Worm (Caenorhabditis elegans): ENCODE data around the gene mig-6.

Gene mig-6

DNA sequence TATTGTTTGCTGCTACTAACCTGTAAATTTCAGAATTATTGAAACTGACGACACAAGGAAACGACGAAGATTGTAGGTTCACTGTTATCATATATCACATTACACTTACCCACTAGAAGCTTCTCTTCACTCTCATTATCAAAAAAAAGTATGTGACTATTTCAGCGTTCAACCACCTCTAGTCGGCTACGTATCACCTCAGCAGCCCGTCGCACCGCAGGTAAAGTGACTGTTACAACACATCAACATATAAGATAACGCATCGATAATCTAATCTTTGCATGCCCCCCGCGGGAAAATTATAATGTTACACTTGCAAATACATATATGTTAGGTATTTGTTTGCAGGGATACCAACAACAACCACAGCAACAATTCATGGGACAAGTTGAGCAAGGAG lies 40.4 kb upstream of the mig-6 start (continued):
- TF ChIP-seq ztf-7 (tag; optimal IDR thresholded peaks at IDR 0.05) = no peak
- TF ChIP-seq hmg-1.1 (GFP tag; IDR thresholded peaks at IDR 0.05) = no peak
- no peak for TF ChIP-seq lsy-2 (tag; optimal IDR thresholded peaks at IDR 0.05)
- TF ChIP-seq ceh-32 (tag; optimal IDR thresholded peaks at IDR 0.05; ENCODE audit: poor library complexity) = no peak
- no peak for TF ChIP-seq ctbp-1 (GFP tag; IDR thresholded peaks at IDR 0.05)
- no peak for TF ChIP-seq ZK546.5 (tag; optimal IDR thresholded peaks at IDR 0.05)
- no peak for TF ChIP-seq daf-16 (GFP tag; optimal IDR thresholded peaks at IDR 0.05)
- peak; percentile 67 for TF ChIP-seq daf-16 (tag; optimal IDR thresholded peaks at IDR 0.05)
- TF ChIP-seq zfp-2 (tag; optimal IDR thresholded peaks at IDR 0.05) = no peak
- no peak for TF ChIP-seq ztf-11 (tag; optimal IDR thresholded peaks at IDR 0.05)
- no peak for TF ChIP-seq vab-7 (GFP tag; IDR thresholded peaks at IDR 0.05)
- no peak for TF ChIP-seq cey-2 (tag; optimal IDR thresholded peaks at IDR 0.05; ENCODE audit: borderline replicate concordance, insufficient read depth)
- peak; percentile 74 for TF ChIP-seq hlh-11 (tag; optimal IDR thresholded peaks at IDR 0.05)
- no peak for TF ChIP-seq fkh-10 (GFP tag; optimal IDR thresholded peaks at IDR 0.05)
- no peak for TF ChIP-seq nhr-76 (tag; optimal IDR thresholded peaks at IDR 0.05)
- peak; percentile 83 for TF ChIP-seq pqm-1 (tag; optimal IDR thresholded peaks at IDR 0.05)
- no peak for TF ChIP-seq Y105C5A.15 (GFP tag; IDR thresholded peaks at IDR 0.05)
- TF ChIP-seq zip-11 (GFP tag; IDR thresholded peaks at IDR 0.05) = no peak
- TF ChIP-seq dve-1 (tag; optimal IDR thresholded peaks at IDR 0.05; ENCODE audit: insufficient read depth) = peak; percentile 71
- TF ChIP-seq rbr-2 (tag; optimal IDR thresholded peaks at IDR 0.05) = no peak
- TF ChIP-seq jun-1 (tag; optimal IDR thresholded peaks at IDR 0.05) = no peak
- no peak for TF ChIP-seq mdl-1 (tag; optimal IDR thresholded peaks at IDR 0.05)
- no peak for TF ChIP-seq egl-43 (GFP tag; IDR thresholded peaks at IDR 0.05)
- TF ChIP-seq lin-38 (GFP tag; IDR thresholded peaks at IDR 0.05) = no peak
- no peak for TF ChIP-seq set-16 (GFP tag; IDR thresholded peaks at IDR 0.05)

DNA sequence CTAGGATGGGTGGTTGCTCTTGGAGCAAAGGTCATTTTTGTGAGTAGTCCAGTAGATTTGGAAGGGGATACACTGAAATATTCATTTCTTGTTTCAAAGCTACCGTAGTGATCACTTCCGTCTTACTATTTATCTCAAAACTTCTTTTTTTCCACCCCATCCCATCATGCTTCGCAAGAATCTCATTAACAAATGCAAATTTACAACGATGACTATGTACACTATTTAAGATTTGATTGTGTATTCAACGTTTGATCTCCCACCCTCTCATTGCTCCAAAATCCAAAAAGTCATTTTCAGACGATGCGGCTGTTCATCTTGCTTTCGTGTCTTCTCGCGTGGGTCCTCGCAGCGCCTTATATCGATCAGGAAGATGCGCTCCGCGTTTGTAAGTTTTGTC lies 34.0 kb upstream of the mig-6 start, which contains the start of gene flp-21:
Gene flp-21 (plus strand): TSS at position 301 of the 400 bp plus-strand sequence.
- TF ChIP-seq spr-3 (GFP tag; optimal IDR thresholded peaks at IDR 0.05) (no peak), lin-13 (GFP tag; optimal IDR thresholded peaks at IDR 0.05) (no peak), hlh-30 (tag; optimal IDR thresholded peaks at IDR 0.05; ENCODE audit: insufficient read depth) (no peak), unc-62 (GFP tag; optimal IDR thresholded peaks at IDR 0.05 in 1 of 2) (no peak), unc-62 (tag; optimal IDR thresholded peaks at IDR 0.05) (no peak)

DNA sequence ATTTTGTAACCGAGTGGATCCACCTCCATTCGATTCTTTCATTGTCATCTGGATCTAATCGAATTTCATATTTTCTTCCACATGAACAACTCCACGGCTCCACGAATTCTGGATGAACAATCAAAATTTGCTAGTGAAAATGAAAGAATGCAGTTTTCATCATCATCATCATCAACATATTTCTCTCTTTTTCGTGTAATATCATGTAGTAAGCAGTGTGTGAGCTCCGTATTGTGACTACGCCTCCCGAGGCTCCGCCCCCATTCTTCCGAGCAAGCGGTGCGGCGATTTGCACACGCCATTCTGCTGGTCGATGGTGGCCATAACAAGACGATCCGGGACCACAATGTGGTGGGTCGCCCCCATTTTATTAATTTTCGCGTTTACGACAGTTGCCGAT lies 28.9 kb upstream of the mig-6 start, which contains the start of gene ZK742.7:
Gene ZK742.7 (plus strand): TSS at position 301 of the 400 bp plus-strand sequence.
- no peak for TF ChIP-seq nhr-76 (tag; optimal IDR thresholded peaks at IDR 0.05)
- TF ChIP-seq egl-27 (tag; optimal IDR thresholded peaks at IDR 0.05) = no peak
- no peak for TF ChIP-seq lin-1 (GFP tag; IDR thresholded peaks at IDR 0.05)
- TF ChIP-seq nhr-111 (GFP tag; optimal IDR thresholded peaks at IDR 0.05) = no peak
- no peak for TF ChIP-seq ceh-32 (tag; optimal IDR thresholded peaks at IDR 0.05; ENCODE audit: poor library complexity)

DNA sequence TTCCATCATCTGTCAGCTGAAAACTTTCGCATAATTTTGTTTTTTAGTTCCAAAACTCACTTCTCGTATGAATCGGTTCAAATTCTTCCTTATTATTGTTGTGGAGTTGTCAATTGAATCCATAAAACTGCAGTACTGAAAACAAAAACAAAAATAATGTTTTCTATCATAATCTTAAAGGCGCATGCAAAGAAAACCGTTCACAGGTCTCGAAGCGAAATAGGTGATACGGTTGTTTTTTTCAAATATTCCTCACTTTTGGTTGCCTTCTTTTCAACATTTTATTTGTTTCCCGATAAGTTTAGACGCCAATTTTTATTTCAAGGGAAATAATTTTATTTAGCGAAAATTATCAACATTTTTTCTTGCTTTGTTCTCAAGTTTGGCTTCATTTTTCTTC lies 23.5 kb upstream of the mig-6 start:
- TF ChIP-seq ztf-11 (tag; optimal IDR thresholded peaks at IDR 0.05) (no peak), dpl-1 (GFP tag; optimal IDR thresholded peaks at IDR 0.05) (no peak), ceh-28 (tag; optimal IDR thresholded peaks at IDR 0.05) (no peak), F10B5.3 (tag; optimal IDR thresholded peaks at IDR 0.05) (no peak), cey-2 (tag; optimal IDR thresholded peaks at IDR 0.05; ENCODE audit: borderline replicate concordance, insufficient read depth) (no peak), rbr-2 (tag; optimal IDR thresholded peaks at IDR 0.05) (no peak), hlh-11 (tag; optimal IDR thresholded peaks at IDR 0.05) (no peak), zip-11 (GFP tag; IDR thresholded peaks at IDR 0.05) (no peak), lsy-2 (tag; optimal IDR thresholded peaks at IDR 0.05) (no peak), ceh-32 (tag; optimal IDR thresholded peaks at IDR 0.05; ENCODE audit: poor library complexity) (no peak), mxl-3 (GFP tag; optimal IDR thresholded peaks at IDR 0.05) (no peak), nhr-42 (GFP tag; IDR thresholded peaks at IDR 0.05) (no peak), duxl-1 (tag; optimal IDR thresholded peaks at IDR 0.05; ENCODE audit: poor library complexity) (no peak), ama-1 (optimal IDR thresholded peaks at IDR 0.05) (no peak), T26A8.4 (GFP tag; IDR thresholded peaks at IDR 0.05) (no peak)
